Worm (Caenorhabditis elegans): Measurements from ENCODE around the gene npl-4.2.

Gene npl-4.2

DNA sequence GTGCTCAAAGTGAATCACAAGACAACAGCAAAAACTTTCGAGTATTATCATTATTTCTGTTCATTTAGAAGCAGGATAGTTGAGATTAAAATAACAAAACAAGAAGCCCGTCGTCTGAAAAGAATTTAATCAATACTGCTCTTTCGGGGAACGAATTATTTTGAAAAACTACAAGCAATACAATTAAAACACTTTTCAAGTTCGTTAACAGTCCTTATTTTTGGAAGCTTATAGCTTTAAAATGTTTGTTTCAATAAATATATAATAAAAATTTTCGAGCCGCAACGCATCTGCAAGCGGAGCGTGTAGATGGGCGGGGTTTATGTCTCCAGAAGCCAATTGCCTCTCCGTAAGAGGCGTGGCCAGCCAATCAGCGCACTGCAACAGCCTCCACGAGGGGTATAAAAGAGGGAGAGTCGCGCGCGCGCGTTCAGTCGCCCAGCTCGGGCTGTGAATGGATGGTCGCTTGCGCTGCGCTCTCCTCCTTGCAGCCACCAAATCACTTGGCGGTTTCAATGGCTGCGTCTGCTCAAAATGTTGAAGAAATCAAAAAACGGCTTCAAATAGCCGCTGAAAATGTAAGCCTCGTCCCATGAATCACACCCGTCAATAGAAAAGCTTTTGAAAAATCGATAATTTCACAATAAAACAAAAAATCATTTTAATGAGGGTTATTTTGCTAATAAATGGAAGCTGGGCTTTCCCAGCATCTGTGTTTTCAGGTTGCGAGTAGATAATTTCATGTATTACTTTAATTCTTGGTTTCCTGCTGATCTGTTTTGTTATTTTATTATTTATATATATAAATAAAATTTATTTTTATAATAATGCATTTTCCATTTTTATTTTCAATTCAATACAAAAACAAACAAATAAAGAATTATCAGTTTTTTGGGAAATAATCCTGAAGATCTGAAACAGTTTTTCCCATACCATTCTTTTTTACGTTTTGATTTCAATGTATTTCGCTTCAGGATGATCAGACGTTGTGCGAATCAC is 38.3 kb downstream of the npl-4.2 start, which contains the start of the genes ift-43 and mdt-26:
Gene ift-43, minus strand, starts transcription at position 51 of the 999 bp plus-strand sequence.
Gene mdt-26, plus strand, starts transcription at position 446 of the 999 bp plus-strand sequence.
- peak; percentile 73 for TF ChIP-seq pha-4 (tag; optimal IDR thresholded peaks at IDR 0.05)
- TF ChIP-seq R02D3.7 (tag; optimal IDR thresholded peaks at IDR 0.05), result no peak
- TF ChIP-seq pqm-1 (tag; optimal IDR thresholded peaks at IDR 0.05), result peak; percentile 2
- peak; percentile 76 for TF ChIP-seq aly-2 (tag; optimal IDR thresholded peaks at IDR 0.05)
- peak; percentile 19 for TF ChIP-seq fkh-10 (GFP tag; optimal IDR thresholded peaks at IDR 0.05)
- TF ChIP-seq mdl-1 (tag; optimal IDR thresholded peaks at IDR 0.05), result peak; percentile 46
- TF ChIP-seq lin-39 (tag; optimal IDR thresholded peaks at IDR 0.05), result peak; percentile 98
- TF ChIP-seq nhr-25 (tag; optimal IDR thresholded peaks at IDR 0.05), result peak; percentile 80
- no peak for TF ChIP-seq ceh-16 (tag; optimal IDR thresholded peaks at IDR 0.05)
- TF ChIP-seq egl-5 (tag; optimal IDR thresholded peaks at IDR 0.05), result peak; percentile 60
- TF ChIP-seq ceh-9 (tag; optimal IDR thresholded peaks at IDR 0.05), result no peak
- TF ChIP-seq nhr-43 (tag; optimal IDR thresholded peaks at IDR 0.05; ENCODE audit: poor library complexity, severe bottlenecking), result peak; percentile 78
- no peak for TF ChIP-seq nhr-67 (tag; optimal IDR thresholded peaks at IDR 0.05)
- TF ChIP-seq elt-2 (tag; optimal IDR thresholded peaks at IDR 0.05), result peak; percentile 65
- no peak for TF ChIP-seq nhr-76 (tag; optimal IDR thresholded peaks at IDR 0.05)
- peak; percentile 74 for TF ChIP-seq lsy-12 (tag; optimal IDR thresholded peaks at IDR 0.05)
- TF ChIP-seq nhr-12 (tag; optimal IDR thresholded peaks at IDR 0.05), result no peak
- peak; percentile 67 for TF ChIP-seq tbx-2 (tag; optimal IDR thresholded peaks at IDR 0.05)
- TF ChIP-seq jun-1 (tag; optimal IDR thresholded peaks at IDR 0.05), result peak; percentile 36
- peak; percentile 83 for TF ChIP-seq ceh-28 (tag; optimal IDR thresholded peaks at IDR 0.05)
- peak; percentile 98 for TF ChIP-seq hmg-11 (tag; optimal IDR thresholded peaks at IDR 0.05)
- no peak for TF ChIP-seq fkh-2 (tag; optimal IDR thresholded peaks at IDR 0.05)
- TF ChIP-seq ztf-4 (tag; optimal IDR thresholded peaks at IDR 0.05), result peak; percentile 56
- peak; percentile 49 for TF ChIP-seq snpc-4 (tag; optimal IDR thresholded peaks at IDR 0.05)
- TF ChIP-seq fos-1 (tag; optimal IDR thresholded peaks at IDR 0.05), result no peak
- no peak for TF ChIP-seq unc-39 (tag; optimal IDR thresholded peaks at IDR 0.05)
- peak; percentile 100 for TF ChIP-seq ama-1 (optimal IDR thresholded peaks at IDR 0.05)
- TF ChIP-seq nfya-1 (tag; optimal IDR thresholded peaks at IDR 0.05; ENCODE audit: insufficient read depth), result peak; percentile 100
- TF ChIP-seq skn-1 (tag; optimal IDR thresholded peaks at IDR 0.05), result no peak
- peak; percentile 80 for TF ChIP-seq lin-15B (tag; optimal IDR thresholded peaks at IDR 0.05)
- TF ChIP-seq zag-1 (tag; optimal IDR thresholded peaks at IDR 0.05), result no peak
- TF ChIP-seq nhr-23 (tag; optimal IDR thresholded peaks at IDR 0.05), result peak; percentile 49
- TF ChIP-seq unc-62 (GFP tag; optimal IDR thresholded peaks at IDR 0.05), result peak; percentile 10

ce11 chrII:5661735-5662177 is 39.1 kb downstream of the npl-4.2 start:
- TF ChIP-seq nhr-76 (tag; optimal IDR thresholded peaks at IDR 0.05) (peak; percentile 42), lin-39 (tag; optimal IDR thresholded peaks at IDR 0.05) (peak; percentile 86), egl-27 (tag; optimal IDR thresholded peaks at IDR 0.05) (no peak), ZK546.5 (tag; optimal IDR thresholded peaks at IDR 0.05) (no peak), ceh-28 (tag; optimal IDR thresholded peaks at IDR 0.05) (peak; percentile 86), nhr-25 (tag; optimal IDR thresholded peaks at IDR 0.05) (peak; percentile 94), mml-1 (tag; optimal IDR thresholded peaks at IDR 0.05) (no peak), tbx-2 (tag; optimal IDR thresholded peaks at IDR 0.05) (peak; percentile 82), unc-62 (GFP tag; optimal IDR thresholded peaks at IDR 0.05) (peak; percentile 82), ztf-11 (tag; optimal IDR thresholded peaks at IDR 0.05) (peak; percentile 51), aly-2 (tag; optimal IDR thresholded peaks at IDR 0.05) (no peak), elt-3 (tag; optimal IDR thresholded peaks at IDR 0.05) (peak in 1 of 3 experiments; percentile 82), jun-1 (tag; optimal IDR thresholded peaks at IDR 0.05) (peak; percentile 55), R02D3.7 (tag; optimal IDR thresholded peaks at IDR 0.05) (peak; percentile 65), hmg-11 (tag; optimal IDR thresholded peaks at IDR 0.05) (peak; percentile 89), fkh-2 (tag; optimal IDR thresholded peaks at IDR 0.05) (peak; percentile 13), nhr-77 (tag; optimal IDR thresholded peaks at IDR 0.05) (no peak), ceh-82 (tag; optimal IDR thresholded peaks at IDR 0.05) (peak; percentile 64), lsy-12 (tag; optimal IDR thresholded peaks at IDR 0.05) (peak; percentile 92), sea-2 (GFP tag; optimal IDR thresholded peaks at IDR 0.05) (peak; percentile 46), fos-1 (tag; optimal IDR thresholded peaks at IDR 0.05) (no peak), ceh-16 (tag; optimal IDR thresholded peaks at IDR 0.05) (peak; percentile 6), fkh-10 (GFP tag; optimal IDR thresholded peaks at IDR 0.05) (peak; percentile 71), zag-1 (tag; optimal IDR thresholded peaks at IDR 0.05) (peak; percentile 48), nhr-28 (tag; optimal IDR thresholded peaks at IDR 0.05) (no peak), snpc-4 (tag; optimal IDR thresholded peaks at IDR 0.05) (peak; percentile 50), nhr-67 (tag; optimal IDR thresholded peaks at IDR 0.05) (peak; percentile 47), pha-4 (tag; optimal IDR thresholded peaks at IDR 0.05) (peak; percentile 72), eor-1 (tag; optimal IDR thresholded peaks at IDR 0.05) (no peak), elt-1 (tag; optimal IDR thresholded peaks at IDR 0.05) (peak; percentile 11), egl-5 (tag; optimal IDR thresholded peaks at IDR 0.05) (peak; percentile 96), elt-2 (tag; optimal IDR thresholded peaks at IDR 0.05) (peak; percentile 84), ceh-9 (tag; optimal IDR thresholded peaks at IDR 0.05) (no peak), nhr-237 (tag; optimal IDR thresholded peaks at IDR 0.05) (no peak), pqm-1 (tag; optimal IDR thresholded peaks at IDR 0.05) (peak; percentile 46), lin-15B (tag; optimal IDR thresholded peaks at IDR 0.05) (peak; percentile 69), ama-1 (optimal IDR thresholded peaks at IDR 0.05) (peak; percentile 100), nhr-11 (tag; optimal IDR thresholded peaks at IDR 0.05) (peak; percentile 20)

Measured in whole organism, L3 larva.